In genomic region chrX:9615471-9615870, dm6 we compare ENCODE assay signal across 1 fruit fly cellular context.
TF ChIP-seq lines count a peak whose summit lies in the region.

No protein-coding gene starts in this region.

TF ChIP-seq in whole organism, embryonic, 481 proteins besides CTCF, POLR2A, EP300 and RAD21 (continued from another document):
- TF ChIP-seq p53 (GFP tag; optimal IDR thresholded peaks at IDR 0.05; lab: Kevin White, UChicago) (no peak), Opbp (GFP tag; IDR thresholded peaks at IDR 0.05; lab: Robert Waterston, UW; ENCODE audit: partially characterized antibody) (no peak), CG1024 (GFP tag; IDR thresholded peaks at IDR 0.05; lab: Robert Waterston, UW) (no peak), CG8290 (GFP tag; optimal IDR thresholded peaks at IDR 0.05; lab: Kevin White, UChicago) (no peak), CG8290 (tag; optimal IDR thresholded peaks at IDR 0.05; lab: Kevin White, UChicago) (no peak), abd-A (tag; optimal IDR thresholded peaks at IDR 0.05; lab: Kevin White, UChicago) (no peak), ranshi (GFP tag; IDR thresholded peaks at IDR 0.05; lab: Robert Waterston, UW) (no peak), danr (GFP tag; IDR thresholded peaks at IDR 0.05; lab: Robert Waterston, UW) (0 out of 2 replicates have a peak, but pooled peaks have one; percentile 17), bsh (GFP tag; optimal IDR thresholded peaks at IDR 0.05; lab: Kevin White, UChicago) (peak in 1 of 2 experiments; percentile 36), Trl (optimal IDR thresholded peaks at IDR 0.05; lab: Kevin White, UChicago) (no peak), Trl (GFP tag; optimal IDR thresholded peaks at IDR 0.05; lab: Kevin White, UChicago) (no peak), CG15601 (tag; optimal IDR thresholded peaks at IDR 0.05; lab: Kevin White, UChicago) (peak; percentile 11), CG11085 (GFP tag; IDR thresholded peaks at IDR 0.05; lab: Robert Waterston, UW) (no peak), Myb (GFP tag; optimal IDR thresholded peaks at IDR 0.05; lab: Kevin White, UChicago) (no peak), pan (optimal IDR thresholded peaks at IDR 0.05; lab: Kevin White, UChicago) (no peak), pan (GFP tag; optimal IDR thresholded peaks at IDR 0.05 in 1 of 2, IDR thresholded peaks at IDR 0.05 in 1 of 2) (peak in 1 of 2 experiments; percentile 5), CG7928 (GFP tag; optimal IDR thresholded peaks at IDR 0.05; lab: Kevin White, UChicago) (no peak), CG1529 (GFP tag; optimal IDR thresholded peaks at IDR 0.05; lab: Kevin White, UChicago) (peak; percentile 22), CoRest (tag; optimal IDR thresholded peaks at IDR 0.05; lab: Kevin White, UChicago) (peak; percentile 1), CG31388 (GFP tag; optimal IDR thresholded peaks at IDR 0.05; lab: Kevin White, UChicago) (no peak), bowl (GFP tag; IDR thresholded peaks at IDR 0.05; lab: Robert Waterston, UW) (no peak), HLH4C (GFP tag; IDR thresholded peaks at IDR 0.05; lab: Robert Waterston, UW; ENCODE audit: partially characterized antibody) (no peak), CG12104 (GFP tag; optimal IDR thresholded peaks at IDR 0.05; lab: Kevin White, UChicago) (peak; percentile 1), CG3065 (GFP tag; optimal IDR thresholded peaks at IDR 0.05; lab: Kevin White, UChicago) (no peak), pum (GFP tag; optimal IDR thresholded peaks at IDR 0.05; lab: Kevin White, UChicago) (peak; percentile 23), CG12391 (tag; optimal IDR thresholded peaks at IDR 0.05; lab: Kevin White, UChicago) (peak; percentile 39), otp (GFP tag; IDR thresholded peaks at IDR 0.05; lab: Robert Waterston, UW) (no peak), bigmax (GFP tag; optimal IDR thresholded peaks at IDR 0.05; lab: Kevin White, UChicago) (no peak), CG1792 (GFP tag; optimal IDR thresholded peaks at IDR 0.05; lab: Kevin White, UChicago) (no peak), D19A (tag; optimal IDR thresholded peaks at IDR 0.05; lab: Kevin White, UChicago) (peak; percentile 30), gsb-n (tag; optimal IDR thresholded peaks at IDR 0.05; lab: Kevin White, UChicago) (no peak), seq (GFP tag; IDR thresholded peaks at IDR 0.05; lab: Robert Waterston, UW) (no peak), ab (GFP tag; optimal IDR thresholded peaks at IDR 0.05; lab: Kevin White, UChicago) (no peak), Dll (GFP tag; IDR thresholded peaks at IDR 0.05; lab: Robert Waterston, UW; ENCODE audit: partially characterized antibody) (no peak), Nf-YA (GFP tag; IDR thresholded peaks at IDR 0.05; lab: Robert Waterston, UW) (no peak), CG7963 (GFP tag; IDR thresholded peaks at IDR 0.05; lab: Robert Waterston, UW; ENCODE audit: partially characterized antibody) (no peak), HmgD (GFP tag; optimal IDR thresholded peaks at IDR 0.05; lab: Kevin White, UChicago) (no peak), CG8281 (tag; optimal IDR thresholded peaks at IDR 0.05; lab: Kevin White, UChicago) (no peak), CG6254 (GFP tag; optimal IDR thresholded peaks at IDR 0.05; lab: Kevin White, UChicago) (peak; percentile 27), tio (GFP tag; optimal IDR thresholded peaks at IDR 0.05; lab: Kevin White, UChicago) (no peak), ftz-f1 (GFP tag; optimal IDR thresholded peaks at IDR 0.05; lab: Kevin White, UChicago) (no peak), ttk (GFP tag; IDR thresholded peaks at IDR 0.05; lab: Robert Waterston, UW) (no peak), CG5180 (GFP tag; optimal IDR thresholded peaks at IDR 0.05; lab: Kevin White, UChicago) (no peak), CG32767 (GFP tag; IDR thresholded peaks at IDR 0.05; lab: Robert Waterston, UW) (no peak), shn (GFP tag; optimal IDR thresholded peaks at IDR 0.05; lab: Kevin White, UChicago) (no peak), bbx (GFP tag; IDR thresholded peaks at IDR 0.05; lab: Robert Waterston, UW; ENCODE audit: partially characterized antibody) (no peak), dmrt11E (tag; optimal IDR thresholded peaks at IDR 0.05; lab: Kevin White, UChicago) (peak; percentile 49), Optix (GFP tag; IDR thresholded peaks at IDR 0.05; lab: Robert Waterston, UW) (no peak), NfI (GFP tag; optimal IDR thresholded peaks at IDR 0.05; lab: Kevin White, UChicago) (no peak), Kr (GFP tag; optimal IDR thresholded peaks at IDR 0.05; lab: Kevin White, UChicago) (no peak), unpg (GFP tag; optimal IDR thresholded peaks at IDR 0.05; lab: Kevin White, UChicago) (no peak), Scr (GFP tag; IDR thresholded peaks at IDR 0.05; lab: Robert Waterston, UW; ENCODE audit: partially characterized antibody) (no peak), CG12659 (GFP tag; optimal IDR thresholded peaks at IDR 0.05; lab: Kevin White, UChicago) (peak; percentile 13), CG17328 (GFP tag; IDR thresholded peaks at IDR 0.05; lab: Robert Waterston, UW) (no peak)
TF ChIP-seq in whole organism, embryonic: peak in this region for 65.
